Fruit fly (Drosophila melanogaster) whole organism, embryonic: ENCODE data around the gene Sf3b2.

Experiments used
- Atf-2 ChIP-seq: fragments of 200-800 bp; sonication (Bioruptor generic); optimal IDR thresholded peaks from 2 replicates; lab custom pipeline; 2016; ENCODE audit warnings: missing biosample characterization, missing genetic modification characterization
- B-H1 ChIP-seq: fragments of 200-800 bp; sonication (Bioruptor generic); IDR thresholded peaks from 3 replicates; pipeline ENCODE4 v1.3.6; 2022; ENCODE audit warnings: missing biosample characterization, missing genetic modification characterization
- BEAF-32 ChIP-seq: fragments of 200-800 bp; sonication (Bioruptor generic); optimal IDR thresholded peaks from 3 replicates; lab custom pipeline; 2017; ENCODE audit warnings: missing biosample characterization, missing genetic modification characterization, mild to moderate bottlenecking, moderate library complexity, missing genetic modification reagents
- Bteb2 ChIP-seq: fragments of 200-800 bp; sonication (Bioruptor generic); optimal IDR thresholded peaks from 2 replicates; lab custom pipeline; 2016; ENCODE audit warnings: missing biosample characterization, missing genetic modification characterization
- CG10321 ChIP-seq: fragments of 200-800 bp; sonication (Bioruptor generic); IDR thresholded peaks from 2 replicates; pipeline ENCODE4 v1.3.6; 2022; ENCODE audit warnings: missing biosample characterization, missing genetic modification characterization
- CG11093 ChIP-seq: fragments of 200-800 bp; sonication (Bioruptor generic); IDR thresholded peaks from 3 replicates; pipeline ENCODE4 v1.3.6; 2022; ENCODE audit warnings: missing biosample characterization, missing genetic modification characterization
- CG13424 ChIP-seq: fragments of 200-800 bp; sonication (Bioruptor generic); optimal IDR thresholded peaks from 2 replicates; lab custom pipeline; 2019; ENCODE audit warnings: missing biosample characterization, mild to moderate bottlenecking, missing genetic modification characterization, moderate library complexity
- CG14710 ChIP-seq: fragments of 200-800 bp; sonication (Bioruptor generic); optimal IDR thresholded peaks from 3 replicates; lab custom pipeline; 2019; ENCODE audit warnings: missing biosample characterization, mild to moderate bottlenecking, missing genetic modification characterization, moderate library complexity
- CG1529 ChIP-seq: fragments of 200-800 bp; sonication (Bioruptor generic); optimal IDR thresholded peaks from 3 replicates; lab custom pipeline; 2018; ENCODE audit warnings: missing biosample characterization, missing genetic modification characterization
- CG16779 ChIP-seq: fragments of 200-800 bp; sonication (Bioruptor generic); IDR thresholded peaks from 2 replicates; pipeline ENCODE4 v1.3.6; 2022; ENCODE audit warnings: missing biosample characterization, missing genetic modification characterization
- CG16813 ChIP-seq: fragments of 200-800 bp; sonication (Bioruptor generic); IDR thresholded peaks from 3 replicates; pipeline ENCODE4 v1.3.6; 2022; ENCODE audit warnings: missing biosample characterization, missing genetic modification characterization; ENCODE audit not compliant: partially characterized antibody
- CG17361 ChIP-seq: fragments of 200-800 bp; sonication (Bioruptor generic); IDR thresholded peaks from 3 replicates; pipeline ENCODE4 v1.3.6; 2022; ENCODE audit warnings: missing biosample characterization, missing genetic modification characterization
- CG18599 ChIP-seq: fragments of 200-800 bp; sonication (Bioruptor generic); optimal IDR thresholded peaks from 3 replicates; lab custom pipeline; 2017; ENCODE audit warnings: missing biosample characterization, missing genetic modification characterization, mild to moderate bottlenecking, moderate library complexity, missing genetic modification reagents
- CG2678 ChIP-seq: fragments of 200-800 bp; sonication (Bioruptor generic); optimal IDR thresholded peaks from 3 replicates; lab custom pipeline; 2019; ENCODE audit warnings: missing biosample characterization, mild to moderate bottlenecking, missing genetic modification characterization, moderate library complexity
- CG2889 ChIP-seq: fragments of 200-800 bp; sonication (Bioruptor generic); IDR thresholded peaks from 3 replicates; pipeline ENCODE4 v1.3.6; 2022; ENCODE audit warnings: missing biosample characterization, missing genetic modification characterization
- CG30020 ChIP-seq: fragments of 200-800 bp; optimal IDR thresholded peaks from 2 replicates; lab custom pipeline; 2019; ENCODE audit warnings: missing biosample characterization, mild to moderate bottlenecking, missing genetic modification characterization, moderate library complexity
- CG6654 ChIP-seq: fragments of 200-800 bp; sonication (Bioruptor generic); optimal IDR thresholded peaks from 2 replicates; lab custom pipeline; 2017; ENCODE audit warnings: missing biosample characterization, mild to moderate bottlenecking, missing genetic modification characterization
- CG6765 ChIP-seq: fragments of 200-800 bp; sonication (Bioruptor generic); optimal IDR thresholded peaks from 3 replicates; lab custom pipeline; 2017; ENCODE audit warnings: missing biosample characterization, mild to moderate bottlenecking, missing genetic modification characterization
- CG6854 ChIP-seq: fragments of 200-800 bp; sonication (Bioruptor generic); optimal IDR thresholded peaks from 3 replicates; lab custom pipeline; 2017; ENCODE audit warnings: missing biosample characterization, mild to moderate bottlenecking, missing genetic modification characterization
- CG7271 ChIP-seq: fragments of 200-800 bp; sonication (Bioruptor generic); optimal IDR thresholded peaks from 2 replicates; lab custom pipeline; 2018; ENCODE audit warnings: missing biosample characterization, mild to moderate bottlenecking, missing genetic modification characterization, moderate library complexity
- CG7372 ChIP-seq: fragments of 200-800 bp; sonication (Bioruptor generic); IDR thresholded peaks from 2 replicates; pipeline ENCODE4 v1.3.6; 2022; ENCODE audit warnings: missing biosample characterization, missing genetic modification characterization
- CG7928 ChIP-seq: fragments of 200-800 bp; sonication (Bioruptor generic); optimal IDR thresholded peaks from 2 replicates; lab custom pipeline; 2017; ENCODE audit warnings: missing biosample characterization, mild to moderate bottlenecking, missing genetic modification characterization
- CG8359 ChIP-seq: fragments of 200-800 bp; sonication (Bioruptor generic); optimal IDR thresholded peaks from 2 replicates; lab custom pipeline; 2017; ENCODE audit warnings: missing biosample characterization, mild to moderate bottlenecking, missing genetic modification characterization, borderline replicate concordance
- CG9609 ChIP-seq: fragments of 200-800 bp; sonication (Bioruptor generic); optimal IDR thresholded peaks from 3 replicates; lab custom pipeline; 2016; ENCODE audit warnings: missing biosample characterization, missing genetic modification characterization
- CG9727 ChIP-seq: fragments of 200-800 bp; sonication (Bioruptor generic); optimal IDR thresholded peaks from 3 replicates; lab custom pipeline; 2017; ENCODE audit warnings: missing biosample characterization, mild to moderate bottlenecking, missing genetic modification characterization
- D19B ChIP-seq: fragments of 200-800 bp; sonication (Bioruptor generic); optimal IDR thresholded peaks from 2 replicates; lab custom pipeline; 2017; ENCODE audit warnings: missing biosample characterization, mild to moderate bottlenecking, missing genetic modification characterization
- Dad ChIP-seq: fragments of 200-800 bp; sonication (Bioruptor generic); optimal IDR thresholded peaks from 3 replicates; lab custom pipeline; 2016; ENCODE audit warnings: missing biosample characterization, missing genetic modification characterization
- Elba2 ChIP-seq: fragments of 200-800 bp; sonication (Bioruptor generic); optimal IDR thresholded peaks from 3 replicates; lab custom pipeline; 2016; ENCODE audit warnings: missing biosample characterization, missing genetic modification characterization
- Meics ChIP-seq: fragments of 200-800 bp; sonication (Bioruptor generic); optimal IDR thresholded peaks from 2 replicates; lab custom pipeline; 2017; ENCODE audit warnings: missing biosample characterization, mild to moderate bottlenecking, missing genetic modification characterization
- Nf-YB ChIP-seq: fragments of 200-800 bp; sonication (Bioruptor generic); optimal IDR thresholded peaks from 3 replicates; lab custom pipeline; 2019; ENCODE audit warnings: missing biosample characterization, mild to moderate bottlenecking, missing genetic modification characterization, moderate library complexity
- Nf-YC ChIP-seq: fragments of 200-800 bp; optimal IDR thresholded peaks from 3 replicates; lab custom pipeline; 2019; ENCODE audit warnings: missing biosample characterization, mild to moderate bottlenecking, missing genetic modification characterization, moderate library complexity
- PHDP ChIP-seq: fragments of 200-800 bp; sonication (Bioruptor generic); optimal IDR thresholded peaks from 3 replicates; lab custom pipeline; 2018; ENCODE audit warnings: missing biosample characterization, mild to moderate bottlenecking, missing genetic modification characterization, moderate library complexity
- Sox102F ChIP-seq: fragments of 200-800 bp; sonication (Bioruptor generic); optimal IDR thresholded peaks from 2 replicates; lab custom pipeline; 2018; ENCODE audit warnings: missing biosample characterization, mild to moderate bottlenecking, missing genetic modification characterization, moderate library complexity
- Taf1 ChIP-seq: fragments of 200-800 bp; sonication (Bioruptor generic); IDR thresholded peaks from 2 replicates; pipeline ENCODE4 v1.3.6; 2022; ENCODE audit warnings: missing biosample characterization, missing genetic modification characterization
- Xrp1 ChIP-seq: fragments of 200-800 bp; sonication (Bioruptor generic); IDR thresholded peaks from 2 replicates; pipeline ENCODE4 v1.3.6; 2022; ENCODE audit warnings: missing biosample characterization, missing genetic modification characterization
- al ChIP-seq: fragments of 200-800 bp; sonication (Bioruptor generic); IDR thresholded peaks from 2 replicates; pipeline ENCODE4 v1.3.6; 2022; ENCODE audit warnings: missing biosample characterization, missing genetic modification characterization
- ase ChIP-seq: fragments of 200-800 bp; sonication (Bioruptor generic); IDR thresholded peaks from 3 replicates; pipeline ENCODE4 v1.3.6; 2022; ENCODE audit warnings: missing biosample characterization, missing genetic modification characterization
- caup ChIP-seq: fragments of 200-800 bp; sonication (Bioruptor generic); optimal IDR thresholded peaks from 3 replicates; lab custom pipeline; 2017; ENCODE audit warnings: missing biosample characterization, mild to moderate bottlenecking, missing genetic modification characterization, moderate library complexity; ENCODE audit not compliant: severe bottlenecking
- crc ChIP-seq: fragments of 200-800 bp; sonication (Bioruptor generic); optimal IDR thresholded peaks from 2 replicates; lab custom pipeline; 2016; ENCODE audit warnings: missing biosample characterization, missing genetic modification characterization
- croc ChIP-seq: fragments of 200-800 bp; sonication (Bioruptor generic); conservative IDR thresholded peaks from 3 replicates; pipeline ENCODE4 v1.3.6; 2022; ENCODE audit warnings: missing biosample characterization, missing genetic modification characterization
- dmrt99B ChIP-seq: fragments of 200-800 bp; sonication (Bioruptor generic); optimal IDR thresholded peaks from 2 replicates; lab custom pipeline; 2018; ENCODE audit warnings: missing biosample characterization, mild to moderate bottlenecking, missing genetic modification characterization, moderate library complexity
- esg ChIP-seq: fragments of 200-800 bp; sonication (Bioruptor generic); conservative IDR thresholded peaks from 2 replicates; pipeline ENCODE4 v1.3.6; 2022; ENCODE audit warnings: missing biosample characterization, missing genetic modification characterization
- eve ChIP-seq, 2 experiments: fragments of >200 bp; optimal IDR thresholded peaks; 2 replicates each; lab custom pipeline; 2017; ENCODE audit warnings: missing biosample characterization in 2 of 2, missing genetic modification characterization in 2 of 2
- fu2 ChIP-seq: fragments of 200-800 bp; sonication (Bioruptor generic); optimal IDR thresholded peaks from 2 replicates; lab custom pipeline; 2016; ENCODE audit warnings: missing biosample characterization, missing genetic modification characterization
- hth ChIP-seq: fragments of >200 bp; optimal IDR thresholded peaks from 2 replicates; lab custom pipeline; 2017; ENCODE audit warnings: inconsistent platforms
- kah ChIP-seq: fragments of 200-800 bp; sonication (Bioruptor generic); optimal IDR thresholded peaks from 2 replicates; lab custom pipeline; 2018; ENCODE audit warnings: missing biosample characterization, mild to moderate bottlenecking, missing genetic modification characterization
- nom ChIP-seq: fragments of 200-800 bp; sonication (Bioruptor generic); optimal IDR thresholded peaks from 2 replicates; lab custom pipeline; 2017; ENCODE audit warnings: missing biosample characterization, missing genetic modification characterization, mild to moderate bottlenecking, moderate library complexity, missing genetic modification reagents
- toy ChIP-seq: fragments of 200-800 bp; sonication (Bioruptor generic); IDR thresholded peaks from 2 replicates; pipeline ENCODE4 v1.3.6; 2022; ENCODE audit warnings: missing biosample characterization, missing genetic modification characterization
- trh ChIP-seq: fragments of 200-800 bp; sonication (Bioruptor generic); optimal IDR thresholded peaks from 2 replicates; lab custom pipeline; 2016; ENCODE audit warnings: missing biosample characterization, missing genetic modification characterization
- tup ChIP-seq: fragments of 200-800 bp; sonication (Bioruptor generic); optimal IDR thresholded peaks from 2 replicates; lab custom pipeline; 2016; ENCODE audit warnings: missing biosample characterization, mild to moderate bottlenecking, missing genetic modification characterization, moderate library complexity
- twi ChIP-seq: fragments of 200-800 bp; optimal IDR thresholded peaks from 2 replicates; lab custom pipeline; 2019; ENCODE audit warnings: missing biosample characterization, mild to moderate bottlenecking, missing genetic modification characterization, moderate library complexity
- vnd ChIP-seq: fragments of 200-800 bp; sonication (Bioruptor generic); IDR thresholded peaks from 3 replicates; pipeline ENCODE4 v1.3.6; 2022; ENCODE audit warnings: missing biosample characterization, missing genetic modification characterization; ENCODE audit not compliant: partially characterized antibody

Gene Sf3b2

DNA sequence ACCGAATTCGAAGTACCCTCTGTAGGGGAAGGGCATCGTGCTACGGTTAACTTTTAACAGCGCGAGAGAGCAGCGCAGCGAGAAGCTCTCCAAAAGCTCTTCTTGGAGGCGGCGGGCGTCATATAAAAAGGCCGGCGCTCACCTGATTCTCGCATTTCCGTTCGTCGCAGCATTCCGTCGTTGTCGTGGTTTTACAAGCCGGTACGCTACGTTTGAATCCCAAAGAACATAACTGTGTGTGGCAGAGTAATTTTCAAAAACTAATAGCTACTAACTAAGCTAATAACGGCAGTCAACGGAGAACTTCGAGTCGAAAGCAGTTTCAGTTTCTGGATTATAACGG is 27.5 kb upstream of the Sf3b2 start, which contains the start of gene FASN1 (continued):
- peak; percentile 0 for TF ChIP-seq Dad (GFP tag; lab: Kevin White, UChicago)
- no peak for TF ChIP-seq Xrp1
- TF ChIP-seq CG17361 (GFP tag; lab: Robert Waterston, UW), result no peak
- no peak for TF ChIP-seq Atf-2
- TF ChIP-seq toy, result no peak
- TF ChIP-seq CG9609, result no peak
- TF ChIP-seq al, result no peak
- TF ChIP-seq CG6854 (GFP tag; lab: Kevin White, UChicago), result peak; percentile 4
- no peak for TF ChIP-seq dmrt99B (tag; lab: Kevin White, UChicago)
- TF ChIP-seq vnd, result no peak
- TF ChIP-seq croc (GFP tag; lab: Robert Waterston, UW), result no peak
- no peak for TF ChIP-seq Sox102F (GFP tag; lab: Kevin White, UChicago)
- peak; percentile 46 for TF ChIP-seq caup (GFP tag; lab: Kevin White, UChicago)
- TF ChIP-seq PHDP, result no peak
- no peak for TF ChIP-seq CG14710 (tag; lab: Kevin White, UChicago)
- TF ChIP-seq CG30020 (tag; lab: Kevin White, UChicago), result no peak
- no peak for TF ChIP-seq twi (tag; lab: Kevin White, UChicago)
- no peak for TF ChIP-seq Bteb2 (GFP tag; lab: Kevin White, UChicago)
- no peak for TF ChIP-seq Nf-YC
- TF ChIP-seq hth, result no peak
- TF ChIP-seq eve (GFP tag; optimal IDR thresholded peaks at IDR 0.05; lab: Kevin White, UChicago), result no peak
- no peak for TF ChIP-seq CG7928 (GFP tag; lab: Kevin White, UChicago)
- no peak for TF ChIP-seq CG6765 (GFP tag; lab: Kevin White, UChicago)
- no peak for TF ChIP-seq fu2 (GFP tag; lab: Kevin White, UChicago)
- TF ChIP-seq CG11093, result no peak
- TF ChIP-seq tup (GFP tag; lab: Kevin White, UChicago), result no peak
- no peak for TF ChIP-seq crc
- no peak for TF ChIP-seq trh (GFP tag; lab: Kevin White, UChicago)
- TF ChIP-seq CG1529 (GFP tag; lab: Kevin White, UChicago), result no peak
- TF ChIP-seq CG2678 (tag; lab: Kevin White, UChicago), result peak; percentile 17
- TF ChIP-seq Nf-YB, result no peak
- no peak for TF ChIP-seq B-H1 (GFP tag; lab: Robert Waterston, UW)
- no peak for TF ChIP-seq CG8359
- TF ChIP-seq BEAF-32 (GFP tag; lab: Kevin White, UChicago), result no peak
- TF ChIP-seq Meics (GFP tag; lab: Kevin White, UChicago), result no peak
- no peak; the same call in 1 of the 2 replicates for TF ChIP-seq CG16779
- TF ChIP-seq CG7271, result no peak
- TF ChIP-seq nom (GFP tag; lab: Kevin White, UChicago), result peak; percentile 61
- TF ChIP-seq ase (GFP tag; lab: Robert Waterston, UW), result no peak
- TF ChIP-seq CG9727 (GFP tag; lab: Kevin White, UChicago), result no peak
- TF ChIP-seq CG16813 (GFP tag; lab: Robert Waterston, UW), result no peak
- TF ChIP-seq D19B (GFP tag; lab: Kevin White, UChicago), result no peak
- no peak for TF ChIP-seq CG2889 (GFP tag; lab: Robert Waterston, UW)
- TF ChIP-seq CG6654 (GFP tag; lab: Kevin White, UChicago), result no peak
- no peak for TF ChIP-seq kah (GFP tag; lab: Kevin White, UChicago)
- TF ChIP-seq esg (GFP tag; lab: Robert Waterston, UW), result no peak
- no peak for TF ChIP-seq CG10321 (GFP tag; lab: Robert Waterston, UW)
- no peak for TF ChIP-seq CG13424 (tag; lab: Kevin White, UChicago)
- no peak for TF ChIP-seq CG7372
- no peak for TF ChIP-seq CG18599 (GFP tag; lab: Kevin White, UChicago)
- no peak for TF ChIP-seq Elba2 (GFP tag; lab: Kevin White, UChicago)
- no peak for TF ChIP-seq Taf1 (GFP tag; lab: Robert Waterston, UW)
